Worm (Caenorhabditis elegans) whole organism, L3 larva: Measurements from ENCODE around the gene fntb-1.

Experiments
- ZK546.5 ChIP-seq: sonication (generic microtip); optimal IDR thresholded peaks from 2 replicates; lab custom pipeline; 2017; ENCODE audit warnings: missing biosample characterization, missing genetic modification characterization
- aly-2 ChIP-seq: fragments of 150-350 bp; optimal IDR thresholded peaks from 2 replicates; lab custom pipeline; 2014; ENCODE audit warnings: missing biosample characterization, missing genetic modification characterization
- ama-1 ChIP-seq: fragments of 150-350 bp; optimal IDR thresholded peaks from 2 replicates; lab custom pipeline; 2018
- ceh-28 ChIP-seq: fragments of 150-350 bp; optimal IDR thresholded peaks from 2 replicates; lab custom pipeline; 2014; ENCODE audit warnings: missing biosample characterization, missing genetic modification reagents, missing genetic modification characterization
- ceh-82 ChIP-seq: fragments of 150-350 bp; optimal IDR thresholded peaks from 2 replicates; lab custom pipeline; 2014; ENCODE audit warnings: missing biosample characterization, missing genetic modification characterization
- ceh-9 ChIP-seq: sonication (generic microtip); optimal IDR thresholded peaks from 2 replicates; lab custom pipeline; 2018; ENCODE audit warnings: missing biosample characterization, missing genetic modification characterization
- daf-12 ChIP-seq: fragments of 150-350 bp; optimal IDR thresholded peaks from 2 replicates; lab custom pipeline; 2014; ENCODE audit warnings: missing biosample characterization, missing genetic modification reagents, missing genetic modification characterization
- egl-27 ChIP-seq: sonication (generic microtip); optimal IDR thresholded peaks from 4 replicates; lab custom pipeline; 2017; ENCODE audit warnings: missing biosample characterization, missing genetic modification reagents, missing genetic modification characterization
- egl-5 ChIP-seq: fragments of 150-350 bp; optimal IDR thresholded peaks from 2 replicates; lab custom pipeline; 2017; ENCODE audit warnings: missing biosample characterization, missing genetic modification reagents, missing genetic modification characterization, inconsistent platforms
- elt-2 ChIP-seq: sonication (generic microtip); optimal IDR thresholded peaks from 2 replicates; lab custom pipeline; 2016; ENCODE audit warnings: missing genetic modification reagents, mild to moderate bottlenecking, missing genetic modification characterization, missing compliant biosample characterization
- eor-1 ChIP-seq, 2 experiments: fragments of 150-350 bp; optimal IDR thresholded peaks; 2 replicates each; lab custom pipeline; 2014 to 2018; ENCODE audit warnings: missing biosample characterization in 2 of 2, missing genetic modification characterization in 2 of 2
- fkh-10 ChIP-seq: sonication (generic microtip); optimal IDR thresholded peaks from 2 replicates; lab custom pipeline; 2017; ENCODE audit warnings: missing biosample characterization, missing genetic modification reagents, missing genetic modification characterization
- fos-1 ChIP-seq: fragments of 150-350 bp; optimal IDR thresholded peaks from 2 replicates; lab custom pipeline; 2014; ENCODE audit warnings: missing biosample characterization, missing genetic modification characterization
- hmg-11 ChIP-seq: sonication (generic microtip); optimal IDR thresholded peaks from 2 replicates; lab custom pipeline; 2016; ENCODE audit warnings: missing genetic modification characterization, missing compliant biosample characterization
- jun-1 ChIP-seq: fragments of 150-350 bp; optimal IDR thresholded peaks from 2 replicates; lab custom pipeline; 2014; ENCODE audit warnings: missing biosample characterization, missing genetic modification reagents, missing genetic modification characterization
- lin-15B ChIP-seq: fragments of 150-350 bp; optimal IDR thresholded peaks from 2 replicates; lab custom pipeline; 2014; ENCODE audit warnings: missing biosample characterization, missing genetic modification characterization
- lin-39 ChIP-seq: fragments of 150-350 bp; optimal IDR thresholded peaks from 2 replicates; lab custom pipeline; 2018; ENCODE audit warnings: missing biosample characterization, missing genetic modification reagents, missing genetic modification characterization
- mml-1 ChIP-seq: fragments of 150-350 bp; sonication (generic microtip); optimal IDR thresholded peaks from 3 replicates; lab custom pipeline; 2014; ENCODE audit warnings: missing biosample characterization, missing genetic modification characterization
- nfya-1 ChIP-seq: sonication (generic microtip); optimal IDR thresholded peaks from 2 replicates; lab custom pipeline; 2017; ENCODE audit warnings: missing genetic modification characterization, mild to moderate bottlenecking, missing compliant biosample characterization, antibody characterized with exemption, moderate library complexity; ENCODE audit not compliant: insufficient read depth
- nhr-12 ChIP-seq: fragments of 150-350 bp; optimal IDR thresholded peaks from 2 replicates; lab custom pipeline; 2014; ENCODE audit warnings: missing biosample characterization, missing genetic modification characterization
- nhr-23 ChIP-seq: fragments of 150-350 bp; optimal IDR thresholded peaks from 2 replicates; lab custom pipeline; 2014; ENCODE audit warnings: missing biosample characterization, missing genetic modification reagents, missing genetic modification characterization
- nhr-25 ChIP-seq: sonication (generic microtip); optimal IDR thresholded peaks from 2 replicates; lab custom pipeline; 2017; ENCODE audit warnings: missing biosample characterization, missing genetic modification characterization
- nhr-28 ChIP-seq: fragments of 150-350 bp; optimal IDR thresholded peaks from 2 replicates; lab custom pipeline; 2014; ENCODE audit warnings: missing biosample characterization, missing genetic modification characterization
- nhr-43 ChIP-seq: sonication (generic microtip); optimal IDR thresholded peaks from 2 replicates; lab custom pipeline; 2016; ENCODE audit warnings: mild to moderate bottlenecking, missing genetic modification characterization, missing compliant biosample characterization; ENCODE audit not compliant: poor library complexity, severe bottlenecking
- nhr-77 ChIP-seq: fragments of 150-350 bp; optimal IDR thresholded peaks from 2 replicates; lab custom pipeline; 2014; ENCODE audit warnings: missing biosample characterization, missing genetic modification characterization
- pha-4 ChIP-seq: fragments of 150-350 bp; optimal IDR thresholded peaks from 2 replicates; lab custom pipeline; 2014; ENCODE audit warnings: missing biosample characterization, missing genetic modification reagents, missing genetic modification characterization
- pqm-1 ChIP-seq: fragments of 150-350 bp; optimal IDR thresholded peaks from 2 replicates; lab custom pipeline; 2017; ENCODE audit warnings: missing biosample characterization, missing genetic modification characterization, inconsistent platforms
- sea-2 ChIP-seq: fragments of 150-350 bp; sonication (generic microtip); optimal IDR thresholded peaks from 4 replicates; lab custom pipeline; 2014; ENCODE audit warnings: missing biosample characterization, missing genetic modification reagents, missing genetic modification characterization
- skn-1 ChIP-seq: fragments of 150-350 bp; optimal IDR thresholded peaks from 2 replicates; lab custom pipeline; 2014; ENCODE audit warnings: missing biosample characterization, missing genetic modification characterization
- snpc-4 ChIP-seq: fragments of 150-350 bp; optimal IDR thresholded peaks from 2 replicates; lab custom pipeline; 2014; ENCODE audit warnings: missing biosample characterization, missing genetic modification characterization
- tbx-2 ChIP-seq: sonication (generic microtip); optimal IDR thresholded peaks from 2 replicates; lab custom pipeline; 2016; ENCODE audit warnings: mild to moderate bottlenecking, missing genetic modification characterization, missing compliant biosample characterization
- unc-39 ChIP-seq: sonication (generic microtip); optimal IDR thresholded peaks from 4 replicates; lab custom pipeline; 2017; ENCODE audit warnings: missing biosample characterization, missing genetic modification characterization
- unc-62 ChIP-seq: fragments of 150-350 bp; sonication (generic microtip); optimal IDR thresholded peaks from 4 replicates; lab custom pipeline; 2014; ENCODE audit warnings: missing biosample characterization, missing genetic modification reagents, missing genetic modification characterization

fntb-1 gene

ce11 chrV:14447240-14447763 is at the start of gene fntb-1, which contains the start of gene dlat-1:
TSS of gene fntb-1 (plus strand) at chrV:14447651.
TSS of gene dlat-1 (minus strand) at chrV:14447290.
- peak; percentile 78 for TF ChIP-seq pqm-1
- TF ChIP-seq lin-15B = peak; percentile 36
- TF ChIP-seq ama-1 (lab: Kevin White, UChicago) = no peak
- peak; percentile 59 for TF ChIP-seq hmg-11 (tag; lab: Kevin White, UChicago)
- peak; percentile 86 for TF ChIP-seq elt-2 (tag; lab: Kevin White, UChicago)

- TF ChIP-seq fkh-10 = no peak
- TF ChIP-seq unc-62 = no peak
- no peak for TF ChIP-seq nhr-25
- no peak for TF ChIP-seq lin-39
- TF ChIP-seq nhr-12 (tag; lab: Kevin White, UChicago) = no peak
- no peak for TF ChIP-seq jun-1
- TF ChIP-seq eor-1 (tag; optimal IDR thresholded peaks at IDR 0.05; lab: Kevin White, UChicago) = no peak
- TF ChIP-seq pha-4 (tag; lab: Kevin White, UChicago) = no peak
Observed at ce11 chrV:14405647-14406046, 41.8 kb upstream of the fntb-1 start.

ce11 chrV:14408774-14409173 is 38.7 kb upstream of the fntb-1 start, which contains the start of gene gnrr-2:
TSS of gene gnrr-2 (plus strand) at chrV:14409074.
- TF ChIP-seq pqm-1 (no peak), tbx-2 (tag; lab: Kevin White, UChicago) (no peak), nhr-77 (tag; lab: Kevin White, UChicago) (no peak), daf-12 (tag; lab: Kevin White, UChicago) (no peak), ceh-9 (tag; lab: Kevin White, UChicago) (no peak), sea-2 (GFP tag; lab: Kevin White, UChicago) (no peak)

ce11 chrV:14409905-14410304 is 37.5 kb upstream of the fntb-1 start:
- TF ChIP-seq snpc-4 (tag; lab: Kevin White, UChicago) (peak; percentile 91), aly-2 (tag; lab: Kevin White, UChicago) (no peak), sea-2 (GFP tag; lab: Kevin White, UChicago) (no peak)

- no peak for TF ChIP-seq fos-1 (tag; lab: Kevin White, UChicago)
- TF ChIP-seq ama-1 (lab: Kevin White, UChicago) = peak; percentile 65
- TF ChIP-seq snpc-4 (tag; lab: Kevin White, UChicago) = no peak
- no peak for TF ChIP-seq ceh-82 (tag; lab: Kevin White, UChicago)
- no peak for TF ChIP-seq sea-2 (GFP tag; lab: Kevin White, UChicago)
Observed at ce11 chrV:14411989-14412388, 35.5 kb upstream of the fntb-1 start.

ce11 chrV:14414032-14414431 is 33.4 kb upstream of the fntb-1 start:
- peak; percentile 58 for TF ChIP-seq jun-1
- no peak for TF ChIP-seq aly-2 (tag; lab: Kevin White, UChicago)
- peak; percentile 86 for TF ChIP-seq pqm-1
- TF ChIP-seq unc-62 = no peak
- peak; percentile 71 for TF ChIP-seq elt-2 (tag; lab: Kevin White, UChicago)
- peak; percentile 10 for TF ChIP-seq skn-1

ce11 chrV:14414964-14415564 is 32.4 kb upstream of the fntb-1 start, which contains the start of the genes nxf-1 and C15H11.11:
TSS of gene nxf-1 (minus strand) at chrV:14415014.
TSS of gene C15H11.11 (plus strand) at chrV:14415499.
- TF ChIP-seq nhr-43 (peak; percentile 40), nhr-23 (tag; lab: Kevin White, UChicago) (peak; percentile 51), egl-5 (tag; lab: Kevin White, UChicago) (peak; percentile 79), unc-39 (no peak), nfya-1 (tag; lab: Kevin White, UChicago) (peak; percentile 60), ama-1 (lab: Kevin White, UChicago) (peak; percentile 61), skn-1 (peak; percentile 28), fos-1 (tag; lab: Kevin White, UChicago) (no peak), ceh-82 (tag; lab: Kevin White, UChicago) (no peak), jun-1 (peak; percentile 79), elt-2 (tag; lab: Kevin White, UChicago) (peak; percentile 77), snpc-4 (tag; lab: Kevin White, UChicago) (peak; percentile 77), pqm-1 (peak; percentile 68), ZK546.5 (no peak), lin-15B (peak; percentile 56), daf-12 (tag; lab: Kevin White, UChicago) (no peak), pha-4 (tag; lab: Kevin White, UChicago) (peak; percentile 88), nhr-25 (peak; percentile 44), nhr-28 (tag; lab: Kevin White, UChicago) (no peak), mml-1 (tag; lab: Kevin White, UChicago) (no peak), hmg-11 (tag; lab: Kevin White, UChicago) (peak; percentile 73), ceh-28 (tag; lab: Kevin White, UChicago) (peak; percentile 58), egl-27 (tag; lab: Kevin White, UChicago) (no peak)
